Worm (Caenorhabditis elegans) whole organism, mixed stage, embryonic: ENCODE measurements around the gene srh-220.

Experiments used
- M03D4.4 ChIP-seq: sonication (generic microtip); optimal IDR thresholded peaks from 2 replicates; lab custom pipeline; 2017; ENCODE audit warnings: mild to moderate bottlenecking, missing genetic modification characterization, missing compliant biosample characterization
- blmp-1 ChIP-seq: fragments of 150-350 bp; optimal IDR thresholded peaks from 2 replicates; lab custom pipeline; 2014; ENCODE audit warnings: missing biosample characterization, missing genetic modification characterization
- ceh-39 ChIP-seq: fragments of 150-350 bp; optimal IDR thresholded peaks from 2 replicates; lab custom pipeline; 2014; ENCODE audit warnings: missing biosample characterization, missing genetic modification characterization
- ceh-43 ChIP-seq: fragments of 200-800 bp; sonication (Bioruptor generic); optimal IDR thresholded peaks from 2 replicates; lab custom pipeline; 2018; ENCODE audit warnings: mild to moderate bottlenecking, missing genetic modification characterization, moderate library complexity, missing compliant biosample characterization
- ces-1 ChIP-seq: fragments of 150-350 bp; optimal IDR thresholded peaks from 2 replicates; lab custom pipeline; 2014; ENCODE audit warnings: missing biosample characterization, missing genetic modification reagents, missing genetic modification characterization
- cnd-1 ChIP-seq: fragments of 200-800 bp; sonication (Bioruptor generic); optimal IDR thresholded peaks from 2 replicates; lab custom pipeline; 2018; ENCODE audit warnings: mild to moderate bottlenecking, missing genetic modification characterization, missing compliant biosample characterization
- drap-1 ChIP-seq: fragments of 200-800 bp; sonication (Bioruptor generic); optimal IDR thresholded peaks from 3 replicates; lab custom pipeline; 2018; ENCODE audit warnings: mild to moderate bottlenecking, missing genetic modification characterization, missing compliant biosample characterization
- elt-1 ChIP-seq: sonication (generic microtip); optimal IDR thresholded peaks from 2 replicates; lab custom pipeline; 2017; ENCODE audit warnings: missing genetic modification characterization, mild to moderate bottlenecking, missing compliant biosample characterization, antibody characterized with exemption, moderate library complexity, borderline replicate concordance; ENCODE audit not compliant: insufficient read depth
- elt-3 ChIP-seq: fragments of 150-350 bp; optimal IDR thresholded peaks from 2 replicates; lab custom pipeline; 2014; ENCODE audit warnings: missing biosample characterization, missing genetic modification characterization
- flh-1 ChIP-seq: fragments of 200-800 bp; sonication (Bioruptor generic); optimal IDR thresholded peaks from 2 replicates; lab custom pipeline; 2018; ENCODE audit warnings: mild to moderate bottlenecking, missing genetic modification characterization, moderate library complexity, missing compliant biosample characterization
- ham-2 ChIP-seq: fragments of 200-800 bp; sonication (Bioruptor generic); optimal IDR thresholded peaks from 2 replicates; lab custom pipeline; 2018; ENCODE audit warnings: mild to moderate bottlenecking, missing genetic modification characterization, missing compliant biosample characterization
- lin-13 ChIP-seq: fragments of 150-350 bp; optimal IDR thresholded peaks from 2 replicates; lab custom pipeline; 2014; ENCODE audit warnings: missing biosample characterization, missing genetic modification characterization
- lin-32 ChIP-seq: fragments of 200-800 bp; sonication (Bioruptor generic); optimal IDR thresholded peaks from 2 replicates; lab custom pipeline; 2018; ENCODE audit warnings: mild to moderate bottlenecking, missing genetic modification characterization, missing compliant biosample characterization
- mab-5 ChIP-seq: fragments of 150-350 bp; optimal IDR thresholded peaks from 2 replicates; lab custom pipeline; 2014; ENCODE audit warnings: missing biosample characterization, missing genetic modification characterization
- mep-1 ChIP-seq: fragments of 150-350 bp; optimal IDR thresholded peaks from 2 replicates; lab custom pipeline; 2017; ENCODE audit warnings: missing biosample characterization, missing genetic modification reagents, missing genetic modification characterization, inconsistent platforms
- mls-2 ChIP-seq: sonication (generic microtip); optimal IDR thresholded peaks from 2 replicates; lab custom pipeline; 2016; ENCODE audit warnings: mild to moderate bottlenecking, missing genetic modification characterization, moderate library complexity, missing compliant biosample characterization
- nhr-12 ChIP-seq: fragments of 150-350 bp; optimal IDR thresholded peaks from 2 replicates; lab custom pipeline; 2014; ENCODE audit warnings: missing biosample characterization, missing genetic modification characterization
- nhr-2 ChIP-seq: fragments of 150-350 bp; optimal IDR thresholded peaks from 2 replicates; lab custom pipeline; 2014; ENCODE audit warnings: missing biosample characterization, missing genetic modification characterization
- nhr-237 ChIP-seq: fragments of 150-350 bp; optimal IDR thresholded peaks from 2 replicates; lab custom pipeline; 2014; ENCODE audit warnings: missing biosample characterization, missing genetic modification characterization
- nhr-28 ChIP-seq: fragments of 150-350 bp; optimal IDR thresholded peaks from 2 replicates; lab custom pipeline; 2014; ENCODE audit warnings: missing biosample characterization, missing genetic modification characterization
- nhr-76 ChIP-seq: sonication (generic microtip); optimal IDR thresholded peaks from 2 replicates; lab custom pipeline; 2017; ENCODE audit warnings: missing biosample characterization, missing genetic modification characterization
- pha-4 ChIP-seq: fragments of 150-350 bp; optimal IDR thresholded peaks from 2 replicates; lab custom pipeline; 2018; ENCODE audit warnings: missing biosample characterization, missing genetic modification reagents, missing genetic modification characterization
- sem-2 ChIP-seq: fragments of 200-800 bp; sonication (Bioruptor generic); optimal IDR thresholded peaks from 2 replicates; lab custom pipeline; 2018; ENCODE audit warnings: mild to moderate bottlenecking, missing genetic modification characterization, missing compliant biosample characterization
- snpc-4 ChIP-seq: fragments of 150-350 bp; optimal IDR thresholded peaks from 2 replicates; lab custom pipeline; 2014; ENCODE audit warnings: missing biosample characterization, missing genetic modification characterization
- sptf-1 ChIP-seq: sonication (generic microtip); optimal IDR thresholded peaks from 2 replicates; lab custom pipeline; 2017; ENCODE audit warnings: mild to moderate bottlenecking, missing genetic modification characterization, moderate library complexity, missing compliant biosample characterization
- tbx-8 ChIP-seq: fragments of 200-800 bp; sonication (Bioruptor generic); optimal IDR thresholded peaks from 2 replicates; lab custom pipeline; 2018; ENCODE audit warnings: mild to moderate bottlenecking, missing genetic modification characterization, moderate library complexity, missing compliant biosample characterization
- unc-120 ChIP-seq: sonication (generic microtip); optimal IDR thresholded peaks from 2 replicates; lab custom pipeline; 2017; ENCODE audit warnings: missing genetic modification characterization, missing compliant biosample characterization; ENCODE audit not compliant: poor library complexity, severe bottlenecking
- unc-39 ChIP-seq: fragments of 150-350 bp; optimal IDR thresholded peaks from 2 replicates; lab custom pipeline; 2014; ENCODE audit warnings: missing biosample characterization, missing genetic modification characterization
- unc-62 ChIP-seq: fragments of 150-350 bp; optimal IDR thresholded peaks from 2 replicates; lab custom pipeline; 2014; ENCODE audit warnings: missing biosample characterization, missing genetic modification reagents, missing genetic modification characterization
- ztf-11 ChIP-seq: fragments of 150-350 bp; optimal IDR thresholded peaks from 2 replicates; lab custom pipeline; 2014; ENCODE audit warnings: missing biosample characterization, missing genetic modification characterization

Gene srh-220

ce11 chrIV:3956095-3956494 lies 21.7 kb downstream of the srh-220 start, which contains the start of gene clec-73:
clec-73 (minus strand) TSS chrIV:3956195.
- TF ChIP-seq M03D4.4 (tag; lab: Kevin White, UChicago) = no peak

- TF ChIP-seq ces-1 (no peak), nhr-76 (tag; lab: Kevin White, UChicago) (no peak), ceh-39 (tag; lab: Kevin White, UChicago) (no peak), M03D4.4 (tag; lab: Kevin White, UChicago) (no peak), nhr-12 (tag; lab: Kevin White, UChicago) (no peak), mab-5 (tag; lab: Kevin White, UChicago) (no peak), sem-2 (GFP tag; lab: Kevin White, UChicago) (no peak), elt-1 (no peak), unc-120 (tag; lab: Kevin White, UChicago) (no peak), lin-32 (GFP tag; lab: Kevin White, UChicago) (no peak), ham-2 (no peak), flh-1 (no peak)
Observed at ce11 chrIV:3944459-3944858, 33.4 kb downstream of the srh-220 start, which contains the start of gene clec-72. clec-72 (plus strand) TSS chrIV:3944816.

- TF ChIP-seq snpc-4 (tag; lab: Kevin White, UChicago) = no peak
- TF ChIP-seq ceh-39 (tag; lab: Kevin White, UChicago) = no peak
- no peak for TF ChIP-seq cnd-1 (tag; lab: Kevin White, UChicago)
- TF ChIP-seq ham-2 = no peak
- TF ChIP-seq flh-1 = no peak
- no peak for TF ChIP-seq tbx-8 (GFP tag; lab: Kevin White, UChicago)
- TF ChIP-seq nhr-28 = no peak
- no peak for TF ChIP-seq mls-2 (tag; lab: Kevin White, UChicago)
- no peak for TF ChIP-seq ztf-11 (tag; lab: Kevin White, UChicago)
- TF ChIP-seq nhr-12 (tag; lab: Kevin White, UChicago) = no peak
- TF ChIP-seq, all 35 proteins: peak for 0
Observed at ce11 chrIV:3943003-3943402, 34.8 kb downstream of the srh-220 start, which contains the start of gene Y46C8AL.11. Y46C8AL.11 (plus strand) TSS chrIV:3943303.

ce11 chrIV:3941658-3942328 lies 36.0 kb downstream of the srh-220 start, which contains the start of gene clec-174:
clec-174 (minus strand) TSS chrIV:3941708.
- TF ChIP-seq drap-1 (GFP tag; lab: Kevin White, UChicago) (no peak), mls-2 (tag; lab: Kevin White, UChicago) (no peak), nhr-237 (no peak), unc-39 (tag; lab: Kevin White, UChicago) (no peak), ztf-11 (tag; lab: Kevin White, UChicago) (no peak), unc-120 (tag; lab: Kevin White, UChicago) (no peak), sem-2 (GFP tag; lab: Kevin White, UChicago) (no peak), blmp-1 (tag; lab: Kevin White, UChicago) (no peak), sptf-1 (tag; lab: Kevin White, UChicago) (no peak), nhr-76 (tag; lab: Kevin White, UChicago) (no peak), lin-13 (tag; lab: Kevin White, UChicago) (no peak), ceh-39 (tag; lab: Kevin White, UChicago) (no peak), elt-3 (tag; lab: Kevin White, UChicago) (no peak), nhr-12 (tag; lab: Kevin White, UChicago) (no peak), ham-2 (no peak), snpc-4 (tag; lab: Kevin White, UChicago) (no peak), ceh-43 (GFP tag; lab: Kevin White, UChicago) (no peak), unc-62 (GFP tag; lab: Kevin White, UChicago) (no peak), M03D4.4 (tag; lab: Kevin White, UChicago) (no peak), nhr-28 (no peak)

ce11 chrIV:3937097-3937496 lies 40.7 kb downstream of the srh-220 start, which contains the start of gene clec-71:
clec-71 (plus strand) TSS chrIV:3937458.
- TF ChIP-seq nhr-2 (tag; lab: Kevin White, UChicago) (no peak), tbx-8 (GFP tag; lab: Kevin White, UChicago) (no peak), mep-1 (tag; lab: Kevin White, UChicago) (no peak), pha-4 (no peak), sptf-1 (tag; lab: Kevin White, UChicago) (no peak)
- TF ChIP-seq, all 35 proteins: peak for 0
